Fruit fly (Drosophila melanogaster): ENCODE measurements around the gene NPFR.

Gene NPFR

dm6 chr3R:6210266-6211040 lies 23.3 kb downstream of the NPFR start (continued):
- TF ChIP-seq trem (tag; optimal IDR thresholded peaks at IDR 0.05), result no peak
- TF ChIP-seq dimm (GFP tag; IDR thresholded peaks at IDR 0.05), result no peak
- peak; percentile 7 for TF ChIP-seq CG12769 (tag; optimal IDR thresholded peaks at IDR 0.05)
- TF ChIP-seq Sin3A (optimal IDR thresholded peaks at IDR 0.05), result no peak
- no peak for TF ChIP-seq Adf1 (GFP tag; IDR thresholded peaks at IDR 0.05)
- TF ChIP-seq CG7928 (GFP tag; optimal IDR thresholded peaks at IDR 0.05), result no peak
- TF ChIP-seq pan (optimal IDR thresholded peaks at IDR 0.05), result no peak
- no peak for TF ChIP-seq pan (GFP tag; optimal IDR thresholded peaks at IDR 0.05 in 1 of 2, IDR thresholded peaks at IDR 0.05 in 1 of 2)
- no peak for TF ChIP-seq CG16779 (GFP tag; IDR thresholded peaks at IDR 0.05)
- no peak for TF ChIP-seq da (GFP tag; optimal IDR thresholded peaks at IDR 0.05)
- no peak for TF ChIP-seq shn (GFP tag; optimal IDR thresholded peaks at IDR 0.05)
- no peak for TF ChIP-seq lbe (GFP tag; optimal IDR thresholded peaks at IDR 0.05)
- no peak for TF ChIP-seq Atf-2 (GFP tag; optimal IDR thresholded peaks at IDR 0.05)
- no peak for TF ChIP-seq Ptx1 (GFP tag; IDR thresholded peaks at IDR 0.05)
- no peak for TF ChIP-seq slou (GFP tag; optimal IDR thresholded peaks at IDR 0.05)
- no peak for TF ChIP-seq Optix (GFP tag; IDR thresholded peaks at IDR 0.05)
- peak in 1 of 2 experiments; percentile 87 for TF ChIP-seq Hr78 (GFP tag; optimal IDR thresholded peaks at IDR 0.05)
- no peak for TF ChIP-seq BtbVII (GFP tag; optimal IDR thresholded peaks at IDR 0.05)
- peak; percentile 70 for TF ChIP-seq Med (GFP tag)
- TF ChIP-seq oc (tag; optimal IDR thresholded peaks at IDR 0.05), result peak; percentile 90
- no peak for TF ChIP-seq CG12659 (GFP tag; optimal IDR thresholded peaks at IDR 0.05)
- TF ChIP-seq kni (GFP tag; optimal IDR thresholded peaks at IDR 0.05), result no peak
- no peak for TF ChIP-seq Asciz (GFP tag; optimal IDR thresholded peaks at IDR 0.05)
- peak; percentile 25 for TF ChIP-seq Sox100B (GFP tag; optimal IDR thresholded peaks at IDR 0.05)
- no peak for TF ChIP-seq CG13424 (tag; optimal IDR thresholded peaks at IDR 0.05)
- TF ChIP-seq ssp (GFP tag; IDR thresholded peaks at IDR 0.05), result no peak
- peak; percentile 6 for TF ChIP-seq CG11504 (tag; optimal IDR thresholded peaks at IDR 0.05)

- no peak for TF ChIP-seq Scr (GFP tag; IDR thresholded peaks at IDR 0.05; ENCODE audit: partially characterized antibody)
- TF ChIP-seq CG6272 (GFP tag; IDR thresholded peaks at IDR 0.05), result no peak
- peak; percentile 95 for TF ChIP-seq Blimp-1 (GFP tag; optimal IDR thresholded peaks at IDR 0.05)
- TF ChIP-seq kni (GFP tag; optimal IDR thresholded peaks at IDR 0.05), result peak; percentile 65
- TF ChIP-seq tio (GFP tag; optimal IDR thresholded peaks at IDR 0.05), result no peak
- TF ChIP-seq tgo (GFP tag; IDR thresholded peaks at IDR 0.05), result no peak
- TF ChIP-seq slou (GFP tag; optimal IDR thresholded peaks at IDR 0.05), result no peak
- no peak for TF ChIP-seq HmgD (GFP tag; optimal IDR thresholded peaks at IDR 0.05)
- TF ChIP-seq toy (GFP tag; IDR thresholded peaks at IDR 0.05), result no peak
- no peak for TF ChIP-seq dysf (GFP tag; IDR thresholded peaks at IDR 0.05)
- TF ChIP-seq CG10543 (GFP tag; optimal IDR thresholded peaks at IDR 0.05), result no peak
- no peak for TF ChIP-seq Myb (GFP tag; optimal IDR thresholded peaks at IDR 0.05)
- peak in 1 of 2 experiments; percentile 9 for TF ChIP-seq Hr78 (GFP tag; optimal IDR thresholded peaks at IDR 0.05)
- TF ChIP-seq CG13894 (tag; optimal IDR thresholded peaks at IDR 0.05), result no peak
- peak; percentile 23 for TF ChIP-seq oc (tag; optimal IDR thresholded peaks at IDR 0.05)
Measured at dm6 chr3R:6211041-6211377, 23.9 kb downstream of the NPFR start.

- TF ChIP-seq row (GFP tag; IDR thresholded peaks at IDR 0.05), result no peak
- no peak for TF ChIP-seq az2 (GFP tag; optimal IDR thresholded peaks at IDR 0.05)
- no peak for TF ChIP-seq CG5953 (GFP tag; IDR thresholded peaks at IDR 0.05)
- TF ChIP-seq amos (GFP tag; IDR thresholded peaks at IDR 0.05; ENCODE audit: partially characterized antibody), result no peak
- TF ChIP-seq CG10147 (GFP tag; optimal IDR thresholded peaks at IDR 0.05), result no peak
- TF ChIP-seq Drgx (GFP tag; IDR thresholded peaks at IDR 0.05), result peak; percentile 79
- no peak for TF ChIP-seq CG4820 (GFP tag; optimal IDR thresholded peaks at IDR 0.05)
- peak; percentile 35 for TF ChIP-seq Sox102F (GFP tag; optimal IDR thresholded peaks at IDR 0.05)
- no peak for TF ChIP-seq CG11093 (GFP tag; IDR thresholded peaks at IDR 0.05)
- TF ChIP-seq sima (GFP tag; optimal IDR thresholded peaks at IDR 0.05), result no peak
- TF ChIP-seq disco-r (GFP tag; optimal IDR thresholded peaks at IDR 0.05), result no peak
- TF ChIP-seq croc (GFP tag; conservative IDR thresholded peaks at IDR 0.05), result no peak
- no peak for TF ChIP-seq CG17912 (GFP tag; optimal IDR thresholded peaks at IDR 0.05)
Measured at dm6 chr3R:6214227-6214626, 27.1 kb downstream of the NPFR start.

Data from whole organism, embryonic.